Worm (Caenorhabditis elegans): ENCODE results near the gene ppm-1.D.
A peak's percentile ranks its signal among the peaks of the same experiment; 100 is the strongest.

The ppm-1.D gene

DNA sequence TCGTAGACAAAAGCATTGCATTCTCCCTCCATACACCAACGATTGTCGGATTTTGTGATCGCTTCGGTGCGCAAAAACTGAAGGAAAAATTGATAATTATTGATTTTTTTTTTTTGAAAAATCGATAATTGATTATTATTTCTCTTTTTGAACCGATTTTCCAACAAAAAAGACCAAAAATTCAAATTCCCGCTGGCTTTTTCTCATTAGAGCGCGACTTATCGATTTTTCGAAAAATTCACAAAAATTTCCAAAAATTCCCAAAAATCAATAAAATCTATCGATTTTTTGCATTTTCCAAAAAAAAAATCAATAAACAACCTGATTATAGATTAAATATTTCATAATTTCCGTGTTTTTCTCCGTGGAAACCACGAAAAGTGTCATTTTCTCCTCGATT is 2.8 kb upstream of the ppm-1.D start:
- TF ChIP-seq aly-1 (tag; optimal IDR thresholded peaks at IDR 0.05) = no peak
- TF ChIP-seq hmg-4 (GFP tag; optimal IDR thresholded peaks at IDR 0.05) = no peak
- no peak for TF ChIP-seq flt-1 (GFP tag; IDR thresholded peaks at IDR 0.05)

ce11 chrIII:2329336-2329735 is 2.0 kb upstream of the ppm-1.D start, which contains the start of gene Y54F10BM.12:
Y54F10BM.12 (minus strand) TSS chrIII:2329679.
- no peak for TF ChIP-seq tra-4 (tag; optimal IDR thresholded peaks at IDR 0.05)
- TF ChIP-seq pes-1 (GFP tag; IDR thresholded peaks at IDR 0.05) = no peak
- TF ChIP-seq ama-1 (optimal IDR thresholded peaks at IDR 0.05) = no peak
- no peak for TF ChIP-seq ceh-36 (tag; optimal IDR thresholded peaks at IDR 0.05)
- TF ChIP-seq hnd-1 (tag; optimal IDR thresholded peaks at IDR 0.05) = no peak
- no peak for TF ChIP-seq scrt-1 (GFP tag; IDR thresholded peaks at IDR 0.05)
- TF ChIP-seq tbx-11 (GFP tag; IDR thresholded peaks at IDR 0.05) = no peak
- no peak for TF ChIP-seq hmbx-1 (tag; optimal IDR thresholded peaks at IDR 0.05)
- TF ChIP-seq aly-1 (tag; optimal IDR thresholded peaks at IDR 0.05) = no peak
- no peak for TF ChIP-seq sea-1 (GFP tag; conservative IDR thresholded peaks at IDR 0.05)
- no peak for TF ChIP-seq B0310.2 (tag; optimal IDR thresholded peaks at IDR 0.05)
- TF ChIP-seq hmg-4 (GFP tag; optimal IDR thresholded peaks at IDR 0.05) = no peak
- TF ChIP-seq ets-7 (tag; optimal IDR thresholded peaks at IDR 0.05) = no peak
- no peak for TF ChIP-seq ceh-13 (GFP tag; optimal IDR thresholded peaks at IDR 0.05)
- no peak for TF ChIP-seq tbx-37 (GFP tag; conservative IDR thresholded peaks at IDR 0.05)
- TF ChIP-seq F13C5.2 (tag; optimal IDR thresholded peaks at IDR 0.05) = no peak
- TF ChIP-seq flt-1 (GFP tag; IDR thresholded peaks at IDR 0.05) = no peak

DNA sequence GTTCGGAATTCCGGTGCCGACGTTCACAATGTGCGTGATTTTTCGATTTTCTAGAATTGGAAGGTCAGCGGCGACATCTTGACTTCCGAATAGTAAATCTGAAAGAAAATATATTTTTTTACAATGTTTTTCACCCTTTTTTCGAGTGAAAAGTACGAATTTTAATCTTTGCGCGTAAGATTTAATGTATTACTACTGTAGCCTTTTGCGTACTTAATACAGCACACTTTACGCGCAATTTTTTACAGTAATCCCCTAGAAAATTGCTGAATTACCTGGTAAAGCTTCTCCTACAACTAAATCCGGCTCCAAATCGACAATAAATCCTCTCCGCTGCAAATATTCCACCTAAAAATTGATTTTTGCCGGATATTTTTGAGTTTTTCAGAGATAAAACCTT is 983 bp upstream of the ppm-1.D start:
- TF ChIP-seq B0310.2 (tag; optimal IDR thresholded peaks at IDR 0.05) (no peak), ceh-13 (GFP tag; optimal IDR thresholded peaks at IDR 0.05) (no peak), scrt-1 (GFP tag; IDR thresholded peaks at IDR 0.05) (no peak), F13C5.2 (tag; optimal IDR thresholded peaks at IDR 0.05) (no peak), hmbx-1 (tag; optimal IDR thresholded peaks at IDR 0.05) (no peak), ama-1 (optimal IDR thresholded peaks at IDR 0.05) (no peak), ceh-36 (tag; optimal IDR thresholded peaks at IDR 0.05) (peak; percentile 43)

- no peak for TF ChIP-seq hmbx-1 (tag; optimal IDR thresholded peaks at IDR 0.05)
- no peak for TF ChIP-seq F13C5.2 (tag; optimal IDR thresholded peaks at IDR 0.05)
- no peak for TF ChIP-seq hmg-4 (GFP tag; optimal IDR thresholded peaks at IDR 0.05)
- TF ChIP-seq ceh-13 (GFP tag; optimal IDR thresholded peaks at IDR 0.05) = no peak
- no peak for TF ChIP-seq ets-7 (tag; optimal IDR thresholded peaks at IDR 0.05)
- no peak for TF ChIP-seq aly-1 (tag; optimal IDR thresholded peaks at IDR 0.05)
- TF ChIP-seq tbx-37 (GFP tag; conservative IDR thresholded peaks at IDR 0.05) = no peak
- TF ChIP-seq scrt-1 (GFP tag; IDR thresholded peaks at IDR 0.05) = no peak
- no peak for TF ChIP-seq pes-1 (GFP tag; IDR thresholded peaks at IDR 0.05)
- TF ChIP-seq tra-4 (tag; optimal IDR thresholded peaks at IDR 0.05) = no peak
- no peak for TF ChIP-seq hnd-1 (tag; optimal IDR thresholded peaks at IDR 0.05)
- no peak for TF ChIP-seq B0310.2 (tag; optimal IDR thresholded peaks at IDR 0.05)
- TF ChIP-seq sea-1 (GFP tag; conservative IDR thresholded peaks at IDR 0.05) = no peak
- no peak for TF ChIP-seq tbx-11 (GFP tag; IDR thresholded peaks at IDR 0.05)
- TF ChIP-seq ama-1 (optimal IDR thresholded peaks at IDR 0.05) = no peak
- no peak for TF ChIP-seq flt-1 (GFP tag; IDR thresholded peaks at IDR 0.05)
- TF ChIP-seq ceh-36 (tag; optimal IDR thresholded peaks at IDR 0.05) = no peak
These were observed 11.9 kb downstream of the ppm-1.D start, which contains the start of gene phf-5 for ce11 chrIII:2343273-2343672. phf-5 (plus strand) TSS chrIII:2343573.

DNA sequence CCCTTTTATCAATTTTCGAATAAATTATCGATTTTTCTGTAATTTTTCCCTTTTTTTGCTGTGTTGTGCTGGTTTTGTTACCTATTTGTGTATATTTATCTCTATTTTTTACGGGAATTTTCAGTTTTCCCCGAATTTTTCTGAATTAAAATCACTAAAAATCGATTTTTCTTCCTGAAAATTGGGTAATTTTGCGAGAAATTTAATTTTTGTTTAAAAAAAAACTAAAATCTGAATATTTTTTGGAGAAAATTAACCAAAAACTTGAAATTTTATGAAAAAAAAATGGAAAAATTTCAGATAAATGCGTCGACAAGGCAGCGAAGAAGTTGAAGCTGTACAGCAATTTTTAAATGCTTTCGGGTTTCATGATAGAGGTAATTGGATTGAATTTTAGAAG is 15.9 kb downstream of the ppm-1.D start, which contains the start of gene gip-1:
Gene gip-1 (plus strand): TSS at position 301 of the 400 bp plus-strand sequence.
- TF ChIP-seq sea-1 (GFP tag; conservative IDR thresholded peaks at IDR 0.05) = no peak
- TF ChIP-seq aly-1 (tag; optimal IDR thresholded peaks at IDR 0.05) = no peak
- TF ChIP-seq ceh-36 (tag; optimal IDR thresholded peaks at IDR 0.05) = no peak
- TF ChIP-seq tbx-11 (GFP tag; IDR thresholded peaks at IDR 0.05) = no peak
- no peak for TF ChIP-seq tbx-37 (GFP tag; conservative IDR thresholded peaks at IDR 0.05)
- no peak for TF ChIP-seq B0310.2 (tag; optimal IDR thresholded peaks at IDR 0.05)

DNA sequence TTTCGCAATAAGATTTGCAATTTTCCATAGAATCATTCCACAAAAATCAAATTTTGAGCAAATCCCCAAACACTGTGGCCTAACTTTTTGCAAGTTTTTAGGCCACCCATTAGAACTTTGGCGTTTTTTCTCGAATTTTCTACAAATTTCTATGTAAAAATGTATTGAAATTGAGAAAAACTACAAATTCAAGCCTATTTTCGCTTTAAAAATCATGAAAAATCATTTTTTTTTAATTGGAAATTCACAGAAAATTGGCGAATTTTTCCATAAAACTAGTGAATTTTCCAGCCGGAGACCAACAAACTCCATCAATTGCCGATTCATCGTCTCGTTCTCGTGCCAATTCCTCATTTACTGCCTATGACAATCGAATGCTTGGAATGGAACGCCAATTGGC is 18.6 kb downstream of the ppm-1.D start:
- TF ChIP-seq ama-1 (optimal IDR thresholded peaks at IDR 0.05) (no peak), hnd-1 (tag; optimal IDR thresholded peaks at IDR 0.05) (no peak), pes-1 (GFP tag; IDR thresholded peaks at IDR 0.05) (no peak), hmbx-1 (tag; optimal IDR thresholded peaks at IDR 0.05) (no peak), aly-1 (tag; optimal IDR thresholded peaks at IDR 0.05) (no peak), tra-4 (tag; optimal IDR thresholded peaks at IDR 0.05) (no peak), hmg-4 (GFP tag; optimal IDR thresholded peaks at IDR 0.05) (no peak), ceh-36 (tag; optimal IDR thresholded peaks at IDR 0.05) (no peak), ets-7 (tag; optimal IDR thresholded peaks at IDR 0.05) (no peak), flt-1 (GFP tag; IDR thresholded peaks at IDR 0.05) (no peak), sea-1 (GFP tag; conservative IDR thresholded peaks at IDR 0.05) (no peak), F13C5.2 (tag; optimal IDR thresholded peaks at IDR 0.05) (no peak), ceh-13 (GFP tag; optimal IDR thresholded peaks at IDR 0.05) (no peak), tbx-37 (GFP tag; conservative IDR thresholded peaks at IDR 0.05) (no peak)

ce11 chrIII:2362648-2363047 is 31.3 kb downstream of the ppm-1.D start, which contains the start of gene srd-69:
srd-69 (plus strand) TSS chrIII:2362948.
- no peak for TF ChIP-seq ceh-36 (tag; optimal IDR thresholded peaks at IDR 0.05)
- TF ChIP-seq hnd-1 (tag; optimal IDR thresholded peaks at IDR 0.05) = no peak
- TF ChIP-seq tbx-11 (GFP tag; IDR thresholded peaks at IDR 0.05) = no peak
- TF ChIP-seq ets-7 (tag; optimal IDR thresholded peaks at IDR 0.05) = no peak
- no peak for TF ChIP-seq tbx-37 (GFP tag; conservative IDR thresholded peaks at IDR 0.05)
- TF ChIP-seq aly-1 (tag; optimal IDR thresholded peaks at IDR 0.05) = no peak
- TF ChIP-seq B0310.2 (tag; optimal IDR thresholded peaks at IDR 0.05) = no peak
- TF ChIP-seq scrt-1 (GFP tag; IDR thresholded peaks at IDR 0.05) = no peak
- no peak for TF ChIP-seq F13C5.2 (tag; optimal IDR thresholded peaks at IDR 0.05)
- no peak for TF ChIP-seq tra-4 (tag; optimal IDR thresholded peaks at IDR 0.05)
- no peak for TF ChIP-seq ama-1 (optimal IDR thresholded peaks at IDR 0.05)
- TF ChIP-seq hmg-4 (GFP tag; optimal IDR thresholded peaks at IDR 0.05) = no peak
- no peak for TF ChIP-seq flt-1 (GFP tag; IDR thresholded peaks at IDR 0.05)
- TF ChIP-seq pes-1 (GFP tag; IDR thresholded peaks at IDR 0.05) = no peak
- TF ChIP-seq ceh-13 (GFP tag; optimal IDR thresholded peaks at IDR 0.05) = no peak
- no peak for TF ChIP-seq hmbx-1 (tag; optimal IDR thresholded peaks at IDR 0.05)
- no peak for TF ChIP-seq sea-1 (GFP tag; conservative IDR thresholded peaks at IDR 0.05)

Data from whole organism, early embryonic.